Fruit fly (Drosophila melanogaster): ENCODE data around the gene CG2076.
A peak's percentile ranks its signal among the peaks of the same experiment; 100 is the strongest.

The CG2076 gene

DNA sequence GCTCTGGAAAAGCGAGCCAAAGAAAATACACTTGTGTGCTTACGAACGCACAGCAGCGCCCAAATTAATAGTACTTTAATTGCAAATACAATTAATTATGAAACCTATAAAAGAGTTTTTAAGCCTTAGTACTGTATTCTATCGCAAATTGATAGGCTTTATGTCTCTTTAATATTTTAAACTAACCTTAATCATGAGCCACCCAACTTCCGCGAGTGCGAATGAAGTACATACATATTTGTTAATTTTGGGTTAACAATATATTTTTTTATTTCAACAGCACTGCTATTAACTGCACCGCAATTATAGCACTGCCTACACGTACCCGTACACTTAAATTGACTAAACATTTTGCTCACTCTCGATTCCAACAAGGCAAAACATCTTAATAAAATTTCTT is 8.8 kb upstream of the CG2076 start (continued):
- TF ChIP-seq salr (GFP tag; optimal IDR thresholded peaks at IDR 0.05) = peak; percentile 16 to 22
- peak; percentile 80 for TF ChIP-seq Eip78C (GFP tag)
- TF ChIP-seq CG34406 (GFP tag; optimal IDR thresholded peaks at IDR 0.05) = peak; percentile 32
- peak; percentile 9 for TF ChIP-seq Smox (GFP tag; optimal IDR thresholded peaks at IDR 0.05)
- peak; percentile 34 for TF ChIP-seq Sox14 (GFP tag; optimal IDR thresholded peaks at IDR 0.05)
- no peak for TF ChIP-seq dsx (GFP tag; optimal IDR thresholded peaks at IDR 0.05; ENCODE audit: poor library complexity, severe bottlenecking)
- peak; percentile 41 for TF ChIP-seq fd59A (GFP tag; optimal IDR thresholded peaks at IDR 0.05)
- TF ChIP-seq ss (GFP tag; optimal IDR thresholded peaks at IDR 0.05) = no peak
- TF ChIP-seq CG6808 (GFP tag; optimal IDR thresholded peaks at IDR 0.05) = peak; percentile 32
- TF ChIP-seq cyc (GFP tag; optimal IDR thresholded peaks at IDR 0.05) = peak; percentile 26

- no peak for TF ChIP-seq net (GFP tag; optimal IDR thresholded peaks at IDR 0.05)
- no peak for TF ChIP-seq achi (GFP tag; optimal IDR thresholded peaks at IDR 0.05)
- peak; percentile 41 for TF ChIP-seq Eip78C (GFP tag)
- no peak for TF ChIP-seq Gug (GFP tag; IDR thresholded peaks at IDR 0.05)
- no peak for TF ChIP-seq lz (GFP tag; optimal IDR thresholded peaks at IDR 0.05)
- no peak for TF ChIP-seq CG1621 (tag; optimal IDR thresholded peaks at IDR 0.05)
Observed at dm6 chrX:11081834-11082233, 8.2 kb upstream of the CG2076 start.

DNA sequence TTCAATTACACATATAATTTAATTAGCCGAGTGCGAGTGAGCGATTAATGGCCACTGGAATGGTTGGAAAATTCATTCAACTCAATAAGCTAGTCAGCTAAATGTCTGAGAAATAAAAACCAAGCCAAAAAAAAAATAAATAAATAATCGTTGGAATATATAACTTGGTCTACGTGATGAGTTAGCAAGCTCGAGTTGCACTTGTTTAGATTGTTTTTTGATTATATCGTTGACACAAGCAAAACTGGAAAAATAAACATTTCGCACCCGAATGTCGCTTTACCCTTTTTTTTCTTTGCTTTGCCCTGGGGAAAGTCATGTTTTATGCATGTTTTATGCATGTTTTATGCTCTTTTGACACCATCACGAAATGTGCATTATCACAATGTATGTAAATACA is 7.0 kb upstream of the CG2076 start:
- TF ChIP-seq fd85E (GFP tag; optimal IDR thresholded peaks at IDR 0.05) = no peak
- TF ChIP-seq Ets21C (GFP tag; optimal IDR thresholded peaks at IDR 0.05) = no peak
- TF ChIP-seq CG8119 (GFP tag; IDR thresholded peaks at IDR 0.05) = no peak
- no peak for TF ChIP-seq CG6854 (GFP tag; optimal IDR thresholded peaks at IDR 0.05)
- TF ChIP-seq CG11294 (GFP tag; IDR thresholded peaks at IDR 0.05) = no peak
- no peak for TF ChIP-seq CG34406 (GFP tag; optimal IDR thresholded peaks at IDR 0.05)
- no peak for TF ChIP-seq CG8632 (GFP tag; optimal IDR thresholded peaks at IDR 0.05)

DNA sequence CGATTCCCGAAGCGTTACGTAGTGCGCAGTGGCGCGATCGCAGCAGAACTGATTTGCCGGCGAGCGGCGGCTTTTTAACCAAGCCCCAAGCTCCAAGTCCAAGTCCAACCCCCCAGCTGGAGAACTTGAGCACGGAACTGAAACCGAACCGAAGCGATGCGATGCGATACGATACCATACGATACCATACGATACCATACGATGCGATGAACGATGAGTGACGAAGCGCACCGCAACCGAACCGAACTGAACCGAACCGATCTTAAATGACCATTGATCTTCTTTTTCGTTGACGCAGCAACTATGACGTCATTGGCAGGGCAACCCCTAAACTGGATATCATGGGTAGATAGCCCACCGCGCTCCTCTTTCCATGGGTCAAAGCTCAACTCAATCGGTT is 3.8 kb upstream of the CG2076 start, which contains the start of gene sev:
TSS of gene sev (minus strand) at position 50 of the 400 bp plus-strand sequence.
- TF ChIP-seq cyc (GFP tag; optimal IDR thresholded peaks at IDR 0.05) (no peak), svp (GFP tag) (peak; percentile 39)

DNA sequence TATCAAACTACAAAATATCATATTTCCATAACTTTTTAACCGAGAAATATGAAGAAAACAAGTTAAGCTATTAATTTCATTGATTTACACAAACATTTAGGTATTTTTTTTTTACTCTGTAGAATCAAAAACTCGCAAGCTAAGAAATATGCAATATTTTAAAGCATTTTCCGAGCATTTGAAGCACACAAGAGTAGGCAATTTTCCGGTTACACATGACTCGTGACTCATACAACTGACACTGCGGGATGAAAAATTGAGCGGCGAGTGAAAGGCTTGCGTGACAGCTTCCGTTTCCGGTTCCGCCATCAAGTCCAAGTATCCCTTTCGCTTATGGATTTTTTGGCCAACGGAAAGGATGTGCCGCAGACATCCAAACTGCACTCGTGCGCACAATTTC is 2.6 kb upstream of the CG2076 start:
- TF ChIP-seq eg (GFP tag; IDR thresholded peaks at IDR 0.05) (0 out of 3 replicates have a peak, but pooled peaks have one; percentile 13), Blimp-1 (GFP tag; optimal IDR thresholded peaks at IDR 0.05) (no peak), Eip78C (GFP tag) (peak; percentile 64), achi (GFP tag; optimal IDR thresholded peaks at IDR 0.05) (peak; percentile 9), svp (GFP tag) (peak; percentile 45)

DNA sequence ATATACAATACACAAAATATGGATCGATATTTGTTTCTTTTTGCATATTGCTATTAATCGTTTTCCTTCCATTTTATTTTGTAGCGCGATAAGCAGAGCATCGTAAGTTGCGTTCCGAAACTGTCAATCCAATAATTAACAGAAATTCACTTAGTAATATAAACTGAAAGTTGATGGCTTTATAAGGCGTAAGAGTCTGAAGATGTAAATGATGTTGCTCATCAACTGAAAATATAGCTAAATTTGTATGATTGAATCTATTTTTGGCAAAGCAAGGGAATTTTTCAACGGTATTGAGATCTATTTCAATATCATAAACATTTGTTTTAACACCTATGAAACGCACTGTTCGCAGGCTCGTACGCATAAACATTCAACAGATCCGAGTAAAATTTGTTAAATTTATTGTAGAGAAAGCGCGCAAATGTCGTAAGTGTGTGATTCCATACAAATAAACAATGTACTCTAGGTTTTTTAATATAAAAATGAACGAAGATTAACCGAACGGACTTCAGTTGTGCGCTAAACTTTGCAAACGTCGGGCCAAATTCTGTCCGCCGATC is 1.2 kb upstream of the CG2076 start, which contains the start of gene Vago:
TSS of gene Vago (plus strand) at position 513 of the 563 bp plus-strand sequence.
- TF ChIP-seq Eip75B (GFP tag; optimal IDR thresholded peaks at IDR 0.05) (peak; percentile 2), vri (GFP tag; optimal IDR thresholded peaks at IDR 0.05) (no peak), svp (GFP tag) (peak; percentile 61), pdm3 (GFP tag; optimal IDR thresholded peaks at IDR 0.05) (peak; percentile 15), Hr4 (GFP tag; optimal IDR thresholded peaks at IDR 0.05) (peak; percentile 31), CG11902 (GFP tag; optimal IDR thresholded peaks at IDR 0.05) (no peak), CG6276 (GFP tag; optimal IDR thresholded peaks at IDR 0.05) (peak; percentile 21), Smox (GFP tag; optimal IDR thresholded peaks at IDR 0.05) (peak; percentile 7), Hr39 (GFP tag; optimal IDR thresholded peaks at IDR 0.05) (peak; percentile 19), cyc (GFP tag; optimal IDR thresholded peaks at IDR 0.05) (peak; percentile 8), topi (GFP tag; optimal IDR thresholded peaks at IDR 0.05) (peak; percentile 35), Sox15 (GFP tag; optimal IDR thresholded peaks at IDR 0.05) (no peak), CG10669 (GFP tag; optimal IDR thresholded peaks at IDR 0.05) (peak; percentile 12), Met (GFP tag; optimal IDR thresholded peaks at IDR 0.05) (peak; percentile 38), Sox102F (GFP tag; optimal IDR thresholded peaks at IDR 0.05) (peak; percentile 40), dac (GFP tag; optimal IDR thresholded peaks at IDR 0.05) (no peak), CG32006 (GFP tag; optimal IDR thresholded peaks at IDR 0.05) (peak; percentile 47), esn (GFP tag; optimal IDR thresholded peaks at IDR 0.05) (peak; percentile 48), CG6808 (GFP tag; optimal IDR thresholded peaks at IDR 0.05) (peak; percentile 2), dsx (GFP tag; optimal IDR thresholded peaks at IDR 0.05; ENCODE audit: poor library complexity, severe bottlenecking) (no peak), lz (GFP tag; optimal IDR thresholded peaks at IDR 0.05) (peak; percentile 16), Eip78C (GFP tag) (peak; percentile 47)

All from whole organism, prepupa.